Fruit fly (Drosophila melanogaster) whole organism, embryonic: Measurements from ENCODE around the gene dunk.

Experiments
- B-H1 ChIP-seq: fragments of 200-800 bp; sonication (Bioruptor generic); IDR thresholded peaks from 3 replicates; pipeline ENCODE4 v1.3.6; 2022; ENCODE audit warnings: missing biosample characterization, missing genetic modification characterization
- BEAF-32 ChIP-seq: fragments of 200-800 bp; sonication (Bioruptor generic); optimal IDR thresholded peaks from 3 replicates; lab custom pipeline; 2017; ENCODE audit warnings: missing biosample characterization, missing genetic modification characterization, mild to moderate bottlenecking, moderate library complexity, missing genetic modification reagents
- CG10366 ChIP-seq: fragments of 200-800 bp; sonication (Bioruptor generic); IDR thresholded peaks from 2 replicates; pipeline ENCODE4 v1.3.6; 2022; ENCODE audit warnings: missing biosample characterization, missing genetic modification characterization
- CG10431 ChIP-seq: fragments of 200-800 bp; sonication (Bioruptor generic); optimal IDR thresholded peaks from 3 replicates; lab custom pipeline; 2018; ENCODE audit warnings: missing biosample characterization, mild to moderate bottlenecking, missing genetic modification characterization
- CG10959 ChIP-seq: fragments of 200-800 bp; sonication (Bioruptor generic); IDR thresholded peaks from 2 replicates; pipeline ENCODE4 v1.3.6; 2022; ENCODE audit warnings: missing biosample characterization, missing genetic modification characterization
- CG11398 ChIP-seq: fragments of 200-800 bp; sonication (Bioruptor generic); optimal IDR thresholded peaks from 2 replicates; lab custom pipeline; 2016; ENCODE audit warnings: missing biosample characterization, missing genetic modification characterization
- CG11695 ChIP-seq: fragments of 200-800 bp; sonication (Bioruptor generic); IDR thresholded peaks from 3 replicates; pipeline ENCODE4 v1.3.6; 2022; ENCODE audit warnings: missing biosample characterization, missing genetic modification characterization
- CG14667 ChIP-seq: fragments of 200-800 bp; sonication (Bioruptor generic); IDR thresholded peaks from 2 replicates; pipeline ENCODE4 v1.3.6; 2022; ENCODE audit warnings: missing biosample characterization, missing genetic modification characterization
- CG15601 ChIP-seq: fragments of 200-800 bp; sonication (Bioruptor generic); optimal IDR thresholded peaks from 3 replicates; lab custom pipeline; 2019; ENCODE audit warnings: missing biosample characterization, mild to moderate bottlenecking, missing genetic modification characterization, moderate library complexity
- CG18262 ChIP-seq: fragments of 200-800 bp; optimal IDR thresholded peaks from 3 replicates; lab custom pipeline; 2019; ENCODE audit warnings: missing biosample characterization, mild to moderate bottlenecking, missing genetic modification characterization, moderate library complexity
- CG30020 ChIP-seq: fragments of 200-800 bp; optimal IDR thresholded peaks from 2 replicates; lab custom pipeline; 2019; ENCODE audit warnings: missing biosample characterization, mild to moderate bottlenecking, missing genetic modification characterization, moderate library complexity
- CG34422 ChIP-seq: fragments of 200-800 bp; sonication (Bioruptor generic); IDR thresholded peaks from 3 replicates; pipeline ENCODE4 v1.3.6; 2022; ENCODE audit warnings: missing biosample characterization, missing genetic modification characterization
- CG4854 ChIP-seq: fragments of 200-800 bp; sonication (Bioruptor generic); optimal IDR thresholded peaks from 2 replicates; lab custom pipeline; 2016; ENCODE audit warnings: missing biosample characterization, missing genetic modification characterization, inconsistent platforms
- CG6654 ChIP-seq: fragments of 200-800 bp; sonication (Bioruptor generic); optimal IDR thresholded peaks from 2 replicates; lab custom pipeline; 2017; ENCODE audit warnings: missing biosample characterization, mild to moderate bottlenecking, missing genetic modification characterization
- CG6813 ChIP-seq: fragments of 200-800 bp; sonication (Bioruptor generic); optimal IDR thresholded peaks from 2 replicates; lab custom pipeline; 2017; ENCODE audit warnings: missing biosample characterization, missing genetic modification characterization, mild to moderate bottlenecking, moderate library complexity, missing genetic modification reagents
- CG7745 ChIP-seq: fragments of 200-800 bp; sonication (Bioruptor generic); optimal IDR thresholded peaks from 2 replicates; lab custom pipeline; 2018; ENCODE audit warnings: missing biosample characterization, mild to moderate bottlenecking, missing genetic modification characterization, moderate library complexity
- CG9876 ChIP-seq: fragments of 200-800 bp; sonication (Bioruptor generic); optimal IDR thresholded peaks from 2 replicates; lab custom pipeline; 2016; ENCODE audit warnings: missing biosample characterization, missing genetic modification characterization
- CG9932 ChIP-seq: fragments of 200-800 bp; sonication (Bioruptor generic); IDR thresholded peaks from 2 replicates; pipeline ENCODE4 v1.3.6; 2022; ENCODE audit warnings: missing biosample characterization, missing genetic modification characterization
- CoRest ChIP-seq: fragments of 200-800 bp; sonication (Bioruptor generic); optimal IDR thresholded peaks from 3 replicates; lab custom pipeline; 2018; ENCODE audit warnings: missing biosample characterization, mild to moderate bottlenecking, missing genetic modification characterization, moderate library complexity
- E2f1 ChIP-seq: fragments of 200-800 bp; sonication (Bioruptor generic); IDR thresholded peaks from 2 replicates; pipeline ENCODE4 v1.3.6; 2022; ENCODE audit warnings: missing biosample characterization, missing genetic modification characterization
- E2f2 ChIP-seq: fragments of 200-800 bp; sonication (Bioruptor generic); IDR thresholded peaks from 2 replicates; pipeline ENCODE4 v1.3.6; 2022; ENCODE audit warnings: missing biosample characterization, missing genetic modification characterization
- Fer1 ChIP-seq: fragments of 200-800 bp; sonication (Bioruptor generic); optimal IDR thresholded peaks from 2 replicates; lab custom pipeline; 2017; ENCODE audit warnings: missing biosample characterization, mild to moderate bottlenecking, missing genetic modification characterization
- H2.0 ChIP-seq: fragments of 200-800 bp; sonication (Bioruptor generic); IDR thresholded peaks from 2 replicates; pipeline ENCODE4 v1.3.6; 2022; ENCODE audit warnings: missing biosample characterization, missing genetic modification characterization
- HHEX ChIP-seq: fragments of 200-800 bp; sonication (Bioruptor generic); optimal IDR thresholded peaks from 3 replicates; lab custom pipeline; 2017; ENCODE audit warnings: missing biosample characterization, mild to moderate bottlenecking, missing genetic modification characterization, missing genetic modification reagents
- HmgD ChIP-seq: fragments of 200-800 bp; sonication (Bioruptor generic); optimal IDR thresholded peaks from 3 replicates; lab custom pipeline; 2016; ENCODE audit warnings: missing biosample characterization, missing genetic modification characterization
- Hr3 ChIP-seq: fragments of 200-800 bp; sonication (Bioruptor generic); optimal IDR thresholded peaks from 3 replicates; lab custom pipeline; 2016; ENCODE audit warnings: missing biosample characterization, missing genetic modification characterization
- Hr51 ChIP-seq, 2 experiments: fragments of 200-800 bp; sonication (Bioruptor generic); optimal IDR thresholded peaks; 2 replicates in 1 of 2; 3 replicates in 1 of 2; lab custom pipeline; 2016 to 2018; ENCODE audit warnings: missing biosample characterization in 2 of 2, missing genetic modification characterization in 2 of 2, mild to moderate bottlenecking in 1 of 2, moderate library complexity in 1 of 2
- NfI ChIP-seq: fragments of 200-800 bp; sonication (Bioruptor generic); optimal IDR thresholded peaks from 3 replicates; lab custom pipeline; 2018; ENCODE audit warnings: missing biosample characterization, mild to moderate bottlenecking, missing genetic modification characterization, moderate library complexity
- Ravus ChIP-seq: fragments of 200-800 bp; sonication (Bioruptor generic); IDR thresholded peaks from 2 replicates; pipeline ENCODE4 v1.3.6; 2022; ENCODE audit warnings: missing biosample characterization, missing genetic modification characterization
- TFAM ChIP-seq: fragments of 200-800 bp; sonication (Bioruptor generic); optimal IDR thresholded peaks from 2 replicates; lab custom pipeline; 2017; ENCODE audit warnings: missing biosample characterization, missing genetic modification characterization, inconsistent platforms
- ac ChIP-seq: fragments of 200-800 bp; sonication (Bioruptor generic); optimal IDR thresholded peaks from 3 replicates; lab custom pipeline; 2017; ENCODE audit warnings: missing biosample characterization, mild to moderate bottlenecking, missing genetic modification characterization
- aop ChIP-seq: fragments of 200-800 bp; sonication (Bioruptor generic); IDR thresholded peaks from 2 replicates; pipeline ENCODE4 v1.3.6; 2022; ENCODE audit warnings: missing biosample characterization, missing genetic modification characterization
- az2 ChIP-seq: fragments of 200-800 bp; sonication (Bioruptor generic); optimal IDR thresholded peaks from 3 replicates; lab custom pipeline; 2016; ENCODE audit warnings: missing biosample characterization, missing genetic modification characterization
- corto ChIP-seq: fragments of 200-800 bp; sonication (Bioruptor generic); optimal IDR thresholded peaks from 2 replicates; lab custom pipeline; 2016; ENCODE audit warnings: missing biosample characterization, mild to moderate bottlenecking, missing genetic modification characterization, moderate library complexity
- ftz-f1 ChIP-seq: fragments of 200-800 bp; sonication (Bioruptor generic); optimal IDR thresholded peaks from 2 replicates; lab custom pipeline; 2016; ENCODE audit warnings: missing biosample characterization, missing genetic modification characterization
- grau ChIP-seq: fragments of 200-800 bp; optimal IDR thresholded peaks from 3 replicates; lab custom pipeline; 2019; ENCODE audit warnings: missing biosample characterization, mild to moderate bottlenecking, missing genetic modification characterization, moderate library complexity
- pan ChIP-seq, 4 experiments: fragments of >200 bp in 3 of 4; fragments of 200-800 bp in 1 of 4; sonication (Bioruptor generic) in 1 of 4; optimal IDR thresholded peaks in 3 of 4; IDR thresholded peaks in 1 of 4; 2 replicates each; pipeline versions ENCODE4 v1.3.6 to Lab custom; 2017 to 2022; ENCODE audit warnings: missing biosample characterization in 2 of 4, missing genetic modification characterization in 2 of 4, mixed read lengths in 1 of 4
- peb ChIP-seq: fragments of 200-800 bp; sonication (Bioruptor generic); IDR thresholded peaks from 2 replicates; pipeline ENCODE4 v1.3.6; 2022; ENCODE audit warnings: missing biosample characterization, missing genetic modification characterization
- pho ChIP-seq: fragments of 200-800 bp; sonication (Bioruptor generic); optimal IDR thresholded peaks from 2 replicates; lab custom pipeline; 2016; ENCODE audit warnings: missing biosample characterization, missing genetic modification characterization
- pros ChIP-seq: fragments of 200-800 bp; sonication (Bioruptor generic); optimal IDR thresholded peaks from 3 replicates; lab custom pipeline; 2019; ENCODE audit warnings: missing biosample characterization, mild to moderate bottlenecking, missing genetic modification characterization, moderate library complexity
- pzg ChIP-seq: fragments of 200-800 bp; sonication (Bioruptor generic); optimal IDR thresholded peaks from 3 replicates; lab custom pipeline; 2018; ENCODE audit warnings: missing biosample characterization, mild to moderate bottlenecking, missing genetic modification characterization, moderate library complexity
- ranshi ChIP-seq: fragments of 200-800 bp; sonication (Bioruptor generic); IDR thresholded peaks from 2 replicates; pipeline ENCODE4 v1.3.6; 2022; ENCODE audit warnings: missing biosample characterization, missing genetic modification characterization
- run ChIP-seq: fragments of 200-800 bp; sonication (Bioruptor generic); optimal IDR thresholded peaks from 3 replicates; lab custom pipeline; 2018; ENCODE audit warnings: missing biosample characterization, mild to moderate bottlenecking, missing genetic modification characterization
- slou ChIP-seq: fragments of 200-800 bp; sonication (Bioruptor generic); optimal IDR thresholded peaks from 3 replicates; lab custom pipeline; 2016; ENCODE audit warnings: missing biosample characterization, missing genetic modification characterization
- slp2 ChIP-seq: fragments of 200-800 bp; sonication (Bioruptor generic); optimal IDR thresholded peaks from 2 replicates; lab custom pipeline; 2016; ENCODE audit warnings: missing biosample characterization, missing genetic modification characterization
- stc ChIP-seq: fragments of 200-800 bp; sonication (Bioruptor generic); IDR thresholded peaks from 2 replicates; pipeline ENCODE4 v1.3.6; 2022; ENCODE audit warnings: missing biosample characterization, missing genetic modification characterization
- tio ChIP-seq: fragments of 200-800 bp; sonication (Bioruptor generic); optimal IDR thresholded peaks from 2 replicates; lab custom pipeline; 2017; ENCODE audit warnings: missing biosample characterization, missing genetic modification characterization, inconsistent platforms
- tna ChIP-seq: fragments of 200-800 bp; sonication (Bioruptor generic); IDR thresholded peaks from 2 replicates; pipeline ENCODE4 v1.3.6; 2022; ENCODE audit warnings: missing biosample characterization, missing genetic modification characterization; ENCODE audit not compliant: partially characterized antibody
- trem ChIP-seq: fragments of 200-800 bp; optimal IDR thresholded peaks from 3 replicates; lab custom pipeline; 2019; ENCODE audit warnings: missing biosample characterization, mild to moderate bottlenecking, missing genetic modification characterization, moderate library complexity
- usp ChIP-seq: fragments of >200 bp; optimal IDR thresholded peaks from 2 replicates; lab custom pipeline; 2017; ENCODE audit warnings: missing biosample characterization, missing genetic modification characterization
- vvl ChIP-seq: fragments of 200-800 bp; sonication (Bioruptor generic); IDR thresholded peaks from 2 replicates; pipeline ENCODE4 v1.3.6; 2022; ENCODE audit warnings: missing biosample characterization, missing genetic modification characterization
- z ChIP-seq: fragments of 200-800 bp; sonication (Bioruptor generic); IDR thresholded peaks from 3 replicates; pipeline ENCODE4 v1.3.6; 2022; ENCODE audit warnings: missing biosample characterization, missing genetic modification characterization

Gene dunk

dm6 chr2L:22169044-22169515 is 17.7 kb downstream of the dunk start, which contains the start of gene Clamp (continued):
- no peak for TF ChIP-seq CG10366 (GFP tag; lab: Robert Waterston, UW)
- no peak for TF ChIP-seq peb (GFP tag; lab: Robert Waterston, UW)
- no peak for TF ChIP-seq TFAM
- no peak for TF ChIP-seq HHEX (GFP tag; lab: Kevin White, UChicago)
- TF ChIP-seq Hr51 (GFP tag; optimal IDR thresholded peaks at IDR 0.05; lab: Kevin White, UChicago) = no peak
- no peak for TF ChIP-seq stc
- TF ChIP-seq CG14667 (GFP tag; lab: Robert Waterston, UW) = no peak
- peak; percentile 99 for TF ChIP-seq CG30020 (tag; lab: Kevin White, UChicago)
- no peak for TF ChIP-seq CG9932
- TF ChIP-seq CG10431 (GFP tag; lab: Kevin White, UChicago) = no peak
- TF ChIP-seq corto (GFP tag; lab: Kevin White, UChicago) = no peak
- no peak for TF ChIP-seq HmgD (GFP tag; lab: Kevin White, UChicago)
- TF ChIP-seq CG4854 = no peak
- TF ChIP-seq pan (optimal IDR thresholded peaks at IDR 0.05; lab: Kevin White, UChicago) = no peak
- no peak for TF ChIP-seq pan (GFP tag; optimal IDR thresholded peaks at IDR 0.05 in 1 of 2, IDR thresholded peaks at IDR 0.05 in 1 of 2)
- TF ChIP-seq CG7745 (tag; lab: Kevin White, UChicago) = no peak
- TF ChIP-seq CG9876 (GFP tag; lab: Kevin White, UChicago) = no peak
- no peak; the same call in 1 of the 2 replicates for TF ChIP-seq vvl
- no peak for TF ChIP-seq Fer1 (GFP tag; lab: Kevin White, UChicago)
- peak; percentile 58 for TF ChIP-seq trem (tag; lab: Kevin White, UChicago)
- TF ChIP-seq ac (GFP tag; lab: Kevin White, UChicago) = no peak
- TF ChIP-seq CG11398 (GFP tag; lab: Kevin White, UChicago) = no peak
- TF ChIP-seq tio (GFP tag; lab: Kevin White, UChicago) = no peak
- TF ChIP-seq CG6813 (GFP tag; lab: Kevin White, UChicago) = no peak
- TF ChIP-seq CG6654 (GFP tag; lab: Kevin White, UChicago) = no peak
- TF ChIP-seq az2 (GFP tag; lab: Kevin White, UChicago) = no peak
- no peak for TF ChIP-seq E2f1 (GFP tag; lab: Robert Waterston, UW)
- no peak for TF ChIP-seq pho (GFP tag; lab: Kevin White, UChicago)
- TF ChIP-seq CG10959 (GFP tag; lab: Robert Waterston, UW) = no peak
- TF ChIP-seq H2.0 (GFP tag; lab: Robert Waterston, UW) = no peak
- TF ChIP-seq ranshi (GFP tag; lab: Robert Waterston, UW) = no peak
- TF ChIP-seq Ravus (GFP tag; lab: Robert Waterston, UW) = no peak
- TF ChIP-seq z (GFP tag; lab: Robert Waterston, UW) = no peak
- no peak for TF ChIP-seq CG18262 (tag; lab: Kevin White, UChicago)
- TF ChIP-seq BEAF-32 = peak; percentile 40
- no peak for TF ChIP-seq CG11695
- peak; percentile 10 for TF ChIP-seq CG15601 (tag; lab: Kevin White, UChicago)
- TF ChIP-seq E2f2 = no peak
- TF ChIP-seq NfI (GFP tag; lab: Kevin White, UChicago) = no peak
- no peak for TF ChIP-seq usp
- TF ChIP-seq CoRest (tag; lab: Kevin White, UChicago) = peak; percentile 23
- TF ChIP-seq run (tag; lab: Kevin White, UChicago) = no peak
- peak; percentile 62 for TF ChIP-seq grau (tag; lab: Kevin White, UChicago)
- no peak for TF ChIP-seq ftz-f1 (GFP tag; lab: Kevin White, UChicago)
- peak; percentile 80 for TF ChIP-seq pzg
- no peak for TF ChIP-seq slou
- TF ChIP-seq CG34422 (GFP tag; lab: Robert Waterston, UW) = no peak
- peak; percentile 9 for TF ChIP-seq slp2
- TF ChIP-seq aop = no peak
- no peak for TF ChIP-seq pros (GFP tag; lab: Kevin White, UChicago)
- TF ChIP-seq B-H1 (GFP tag; lab: Robert Waterston, UW) = no peak
- no peak for TF ChIP-seq Hr3 (GFP tag; lab: Kevin White, UChicago)
- TF ChIP-seq tna = no peak
